Worm (Caenorhabditis elegans): ENCODE results near the gene pgp-11.

ce11 chrII:8050477-8050876 is 46.4 kb upstream of the pgp-11 start, which contains the start of gene mtre-1:
- TF ChIP-seq D2030.7 (GFP tag; IDR thresholded peaks at IDR 0.05) (no peak), madf-8 (GFP tag; conservative IDR thresholded peaks at IDR 0.05) (no peak), let-607 (tag; optimal IDR thresholded peaks at IDR 0.05) (no peak), nhr-179 (tag; optimal IDR thresholded peaks at IDR 0.05) (no peak), ama-1 (optimal IDR thresholded peaks at IDR 0.05) (no peak), ama-1 (GFP tag; optimal IDR thresholded peaks at IDR 0.05) (no peak), ceh-91 (GFP tag; IDR thresholded peaks at IDR 0.05) (no peak), nhr-90 (tag; optimal IDR thresholded peaks at IDR 0.05) (no peak), nhr-27 (tag; optimal IDR thresholded peaks at IDR 0.05) (no peak), F33H1.4 (GFP tag; IDR thresholded peaks at IDR 0.05) (no peak), hmg-1.2 (GFP tag; IDR thresholded peaks at IDR 0.05) (no peak), attf-5 (GFP tag; optimal IDR thresholded peaks at IDR 0.05) (no peak), pbrm-1 (GFP tag; IDR thresholded peaks at IDR 0.05) (no peak), F52B5.7 (tag; optimal IDR thresholded peaks at IDR 0.05) (no peak)

All from whole organism, young adult.